1 fruit fly cellular context compared by ENCODE assay signal in the genomic region with DNA sequence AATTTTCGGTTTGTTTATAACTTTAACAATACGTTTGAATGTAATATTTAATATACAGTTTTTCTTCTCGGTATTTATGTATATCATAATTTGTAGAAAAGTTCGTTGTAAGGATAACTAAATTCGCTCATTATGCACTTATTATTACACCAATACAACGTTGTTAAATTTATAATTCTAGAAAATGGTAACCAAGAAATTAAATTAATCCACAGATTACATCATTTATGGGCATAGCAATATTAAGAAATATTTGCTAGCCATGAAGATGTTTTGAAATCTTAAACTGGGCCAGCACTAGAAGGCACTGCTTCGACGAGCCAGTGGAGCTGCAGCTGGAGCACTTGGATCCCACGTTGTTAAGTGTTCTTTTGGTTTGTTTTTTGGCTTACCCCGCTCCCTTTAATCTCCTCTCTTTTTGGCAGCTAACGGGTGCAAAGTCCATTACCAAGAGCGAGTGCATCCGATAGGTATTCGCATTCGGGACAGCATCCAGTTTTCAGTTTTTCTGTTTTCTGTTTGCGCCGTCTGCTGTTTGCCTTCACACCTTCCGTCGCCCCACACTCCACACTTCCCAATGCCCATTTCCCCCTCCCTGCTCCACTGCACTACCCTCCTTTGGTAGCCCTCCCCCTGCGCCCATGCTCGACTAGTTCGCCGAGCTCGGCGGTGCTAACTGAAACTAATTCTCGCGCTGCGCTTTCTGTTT.
TF ChIP-seq lines count a peak whose summit lies in the region.

No protein-coding gene starts in this region.

TF ChIP-seq in whole organism, prepupa, 60 proteins besides CTCF, POLR2A, EP300 and RAD21 (continued from another document):
- peak; percentile 29 for TF ChIP-seq Blimp-1 (GFP tag; optimal IDR thresholded peaks at IDR 0.05; lab: Kevin White, UChicago)
